Fruit fly (Drosophila melanogaster) whole organism, prepupa: ENCODE results near the gene f.

Experiments used
- Blimp-1 ChIP-seq: fragments of 200-800 bp; sonication (Bioruptor generic); optimal IDR thresholded peaks from 3 replicates; lab custom pipeline; 2017; ENCODE audit warnings: missing biosample characterization, missing genetic modification characterization, mild to moderate bottlenecking, moderate library complexity, missing genetic modification reagents
- CG10631 ChIP-seq: fragments of 200-800 bp; sonication (Bioruptor generic); optimal IDR thresholded peaks from 2 replicates; lab custom pipeline; 2016; ENCODE audit warnings: missing biosample characterization, missing genetic modification characterization
- CG10669 ChIP-seq: fragments of 200-800 bp; sonication (Bioruptor generic); optimal IDR thresholded peaks from 3 replicates; lab custom pipeline; 2018; ENCODE audit warnings: missing biosample characterization, mild to moderate bottlenecking, missing genetic modification characterization, moderate library complexity
- CG11902 ChIP-seq: fragments of 200-800 bp; sonication (Bioruptor generic); optimal IDR thresholded peaks from 3 replicates; lab custom pipeline; 2016; ENCODE audit warnings: missing biosample characterization, missing genetic modification characterization
- CG15336 ChIP-seq: fragments of 200-800 bp; sonication (Bioruptor generic); IDR thresholded peaks from 2 replicates; pipeline ENCODE4 v1.3.6; 2022; ENCODE audit warnings: missing biosample characterization, missing genetic modification characterization
- CG1621 ChIP-seq: fragments of 200-800 bp; sonication (Bioruptor generic); optimal IDR thresholded peaks from 3 replicates; lab custom pipeline; 2018; ENCODE audit warnings: missing biosample characterization, mild to moderate bottlenecking, missing genetic modification characterization
- CG3032 ChIP-seq: fragments of 200-800 bp; optimal IDR thresholded peaks from 2 replicates; lab custom pipeline; 2019; ENCODE audit warnings: missing biosample characterization, mild to moderate bottlenecking, missing genetic modification characterization, moderate library complexity
- CG32006 ChIP-seq: fragments of 200-800 bp; sonication (Bioruptor generic); optimal IDR thresholded peaks from 3 replicates; lab custom pipeline; 2017; ENCODE audit warnings: missing biosample characterization, mild to moderate bottlenecking, missing genetic modification characterization
- CG34406 ChIP-seq: fragments of 200-800 bp; sonication (Bioruptor generic); optimal IDR thresholded peaks from 3 replicates; lab custom pipeline; 2016; ENCODE audit warnings: missing biosample characterization, missing genetic modification characterization
- CG3919 ChIP-seq: fragments of 200-800 bp; sonication (Bioruptor generic); optimal IDR thresholded peaks from 3 replicates; lab custom pipeline; 2016; ENCODE audit warnings: missing biosample characterization, missing genetic modification characterization
- CG4318 ChIP-seq: fragments of 200-800 bp; sonication (Bioruptor generic); optimal IDR thresholded peaks from 3 replicates; lab custom pipeline; 2017; ENCODE audit warnings: missing biosample characterization, mild to moderate bottlenecking, missing genetic modification characterization
- CG6276 ChIP-seq: fragments of 200-800 bp; sonication (Bioruptor generic); optimal IDR thresholded peaks from 2 replicates; lab custom pipeline; 2017; ENCODE audit warnings: missing biosample characterization, mild to moderate bottlenecking, missing genetic modification characterization
- CG6792 ChIP-seq: fragments of 200-800 bp; sonication (Bioruptor generic); optimal IDR thresholded peaks from 3 replicates; lab custom pipeline; 2016; ENCODE audit warnings: missing biosample characterization, missing genetic modification characterization
- CG6854 ChIP-seq: fragments of 200-800 bp; sonication (Bioruptor generic); optimal IDR thresholded peaks from 2 replicates; lab custom pipeline; 2017; ENCODE audit warnings: missing biosample characterization, mild to moderate bottlenecking, missing genetic modification characterization
- CG7368 ChIP-seq: fragments of 200-800 bp; sonication (Bioruptor generic); optimal IDR thresholded peaks from 3 replicates; lab custom pipeline; 2016; ENCODE audit warnings: missing biosample characterization, missing genetic modification characterization
- CG8119 ChIP-seq: fragments of 200-800 bp; sonication (Bioruptor generic); IDR thresholded peaks from 3 replicates; pipeline ENCODE4 v1.3.6; 2022; ENCODE audit warnings: missing biosample characterization, missing genetic modification characterization
- CG8632 ChIP-seq: fragments of 200-800 bp; sonication (Bioruptor generic); optimal IDR thresholded peaks from 3 replicates; lab custom pipeline; 2016; ENCODE audit warnings: missing biosample characterization, missing genetic modification characterization
- CG9139 ChIP-seq: fragments of 200-800 bp; sonication (Bioruptor generic); optimal IDR thresholded peaks from 3 replicates; lab custom pipeline; 2017; ENCODE audit warnings: missing biosample characterization, mild to moderate bottlenecking, missing genetic modification characterization
- Eip75B ChIP-seq: fragments of 200-800 bp; sonication (Bioruptor generic); optimal IDR thresholded peaks from 3 replicates; lab custom pipeline; 2016; ENCODE audit warnings: missing biosample characterization, missing genetic modification characterization
- Eip78C ChIP-seq: fragments of 200-800 bp; sonication (Bioruptor generic); peaks from one replicate; lab custom pipeline; 2016; ENCODE audit warnings: missing biosample characterization, missing genetic modification characterization
- Gug ChIP-seq: fragments of 200-800 bp; sonication (Bioruptor generic); IDR thresholded peaks from 2 replicates; pipeline ENCODE4 v1.3.6; 2022; ENCODE audit warnings: missing biosample characterization, missing genetic modification characterization
- Hr38 ChIP-seq: sonication (Bioruptor generic); optimal IDR thresholded peaks from 2 replicates; lab custom pipeline; 2016; ENCODE audit warnings: missing biosample characterization, missing genetic modification characterization
- Hr39 ChIP-seq: fragments of 200-800 bp; sonication (Bioruptor generic); optimal IDR thresholded peaks from 2 replicates; lab custom pipeline; 2016; ENCODE audit warnings: missing biosample characterization, missing genetic modification characterization
- Hr4 ChIP-seq: fragments of 200-800 bp; sonication (Bioruptor generic); optimal IDR thresholded peaks from 3 replicates; lab custom pipeline; 2016; ENCODE audit warnings: missing biosample characterization, missing genetic modification characterization
- OdsH ChIP-seq: fragments of 200-800 bp; sonication (Bioruptor generic); optimal IDR thresholded peaks from 3 replicates; lab custom pipeline; 2016; ENCODE audit warnings: missing biosample characterization, missing genetic modification characterization
- Smox ChIP-seq: fragments of 200-800 bp; sonication (Bioruptor generic); optimal IDR thresholded peaks from 3 replicates; lab custom pipeline; 2016; ENCODE audit warnings: missing biosample characterization, missing genetic modification characterization
- Sox102F ChIP-seq: fragments of 200-800 bp; sonication (Bioruptor generic); optimal IDR thresholded peaks from 2 replicates; lab custom pipeline; 2016; ENCODE audit warnings: missing biosample characterization, mild to moderate bottlenecking, missing genetic modification characterization
- Sox14 ChIP-seq: fragments of 200-800 bp; sonication (Bioruptor generic); optimal IDR thresholded peaks from 3 replicates; lab custom pipeline; 2016; ENCODE audit warnings: missing biosample characterization, missing genetic modification characterization
- Sox15 ChIP-seq: fragments of 200-800 bp; sonication (Bioruptor generic); optimal IDR thresholded peaks from 3 replicates; lab custom pipeline; 2016; ENCODE audit warnings: missing biosample characterization, missing genetic modification characterization
- acj6 ChIP-seq: fragments of 200-800 bp; sonication (Bioruptor generic); optimal IDR thresholded peaks from 3 replicates; lab custom pipeline; 2016; ENCODE audit warnings: missing biosample characterization, missing genetic modification characterization
- cyc ChIP-seq: fragments of 200-800 bp; sonication (Bioruptor generic); optimal IDR thresholded peaks from 3 replicates; lab custom pipeline; 2016; ENCODE audit warnings: missing biosample characterization, missing genetic modification characterization
- dac ChIP-seq: fragments of 200-800 bp; sonication (Bioruptor generic); optimal IDR thresholded peaks from 2 replicates; lab custom pipeline; 2017; ENCODE audit warnings: missing biosample characterization, mild to moderate bottlenecking, missing genetic modification characterization
- dsx ChIP-seq: fragments of 200-800 bp; optimal IDR thresholded peaks from 3 replicates; lab custom pipeline; 2019; ENCODE audit warnings: missing biosample characterization, mild to moderate bottlenecking, missing genetic modification characterization, moderate library complexity; ENCODE audit not compliant: poor library complexity, severe bottlenecking
- eg ChIP-seq: fragments of 200-800 bp; sonication (Bioruptor generic); IDR thresholded peaks from 3 replicates; pipeline ENCODE4 v1.3.6; 2022; ENCODE audit warnings: missing biosample characterization, missing genetic modification characterization
- esn ChIP-seq: fragments of 200-800 bp; sonication (Bioruptor generic); optimal IDR thresholded peaks from 2 replicates; lab custom pipeline; 2016; ENCODE audit warnings: missing biosample characterization, mild to moderate bottlenecking, missing genetic modification characterization, moderate library complexity
- fd59A ChIP-seq: fragments of 200-800 bp; sonication (Bioruptor generic); optimal IDR thresholded peaks from 2 replicates; lab custom pipeline; 2017; ENCODE audit warnings: missing biosample characterization, mild to moderate bottlenecking, missing genetic modification characterization, missing genetic modification reagents
- fd85E ChIP-seq: fragments of 200-800 bp; sonication (Bioruptor generic); optimal IDR thresholded peaks from 3 replicates; lab custom pipeline; 2016; ENCODE audit warnings: missing biosample characterization, missing genetic modification characterization
- lz ChIP-seq: fragments of 200-800 bp; sonication (Bioruptor generic); optimal IDR thresholded peaks from 3 replicates; lab custom pipeline; 2016; ENCODE audit warnings: missing biosample characterization, missing genetic modification characterization
- pdm3 ChIP-seq: fragments of 200-800 bp; sonication (Bioruptor generic); optimal IDR thresholded peaks from 3 replicates; lab custom pipeline; 2016; ENCODE audit warnings: missing biosample characterization, missing genetic modification characterization
- salr ChIP-seq, 2 experiments: fragments of 200-800 bp; sonication (Bioruptor generic); optimal IDR thresholded peaks; 3 replicates each; lab custom pipeline; 2016 to 2018; ENCODE audit warnings: missing biosample characterization in 2 of 2, missing genetic modification characterization in 2 of 2, mild to moderate bottlenecking in 1 of 2
- spab ChIP-seq: fragments of 200-800 bp; sonication (Bioruptor generic); optimal IDR thresholded peaks from 2 replicates; lab custom pipeline; 2017; ENCODE audit warnings: missing biosample characterization, mild to moderate bottlenecking, missing genetic modification characterization, missing genetic modification reagents
- ss ChIP-seq, 2 experiments: fragments of 200-800 bp; sonication (Bioruptor generic); optimal IDR thresholded peaks; 2 replicates in 1 of 2; 3 replicates in 1 of 2; lab custom pipeline; 2017 to 2018; ENCODE audit warnings: mild to moderate bottlenecking in 2 of 2, missing biosample characterization in 2 of 2, missing genetic modification characterization in 2 of 2, moderate library complexity in 1 of 2
- svp ChIP-seq: fragments of 200-800 bp; sonication (Bioruptor generic); peaks from one replicate; lab custom pipeline; 2016; ENCODE audit warnings: missing biosample characterization, missing genetic modification characterization
- vri ChIP-seq: fragments of 200-800 bp; sonication (Bioruptor generic); optimal IDR thresholded peaks from 3 replicates; lab custom pipeline; 2016; ENCODE audit warnings: missing biosample characterization, mild to moderate bottlenecking, missing genetic modification characterization

f gene

DNA sequence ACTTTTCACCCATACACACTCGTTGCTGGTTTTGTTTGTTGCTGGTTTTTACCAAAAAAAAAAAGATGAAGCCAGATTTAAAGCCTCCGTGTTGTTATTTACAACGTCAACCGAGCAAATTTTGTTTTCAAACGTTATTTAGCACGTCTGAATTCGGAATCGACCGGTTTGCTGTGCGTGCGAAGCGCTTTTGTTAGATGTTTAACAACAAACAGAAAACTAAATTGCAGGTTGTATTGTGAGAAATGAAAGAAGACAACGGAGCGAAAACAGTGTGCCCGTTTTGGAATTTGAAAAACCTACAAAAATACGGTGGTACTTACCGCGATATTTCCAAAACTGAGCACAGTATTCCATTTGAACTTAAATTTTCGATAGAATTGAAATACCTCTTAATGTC, 69.0 kb downstream of the f start, which contains the start of gene Fim (continued):
- TF ChIP-seq Hr4 (GFP tag; lab: Kevin White, UChicago), result no peak
- no peak for TF ChIP-seq salr (GFP tag; optimal IDR thresholded peaks at IDR 0.05; lab: Kevin White, UChicago)
- TF ChIP-seq CG6276 (GFP tag; lab: Kevin White, UChicago), result no peak
- no peak for TF ChIP-seq Gug (GFP tag; lab: Robert Waterston, UW)
- no peak for TF ChIP-seq Eip75B (GFP tag; lab: Kevin White, UChicago)
- TF ChIP-seq CG15336 (GFP tag; lab: Robert Waterston, UW), result no peak
- TF ChIP-seq CG32006 (GFP tag; lab: Kevin White, UChicago), result no peak
- no peak for TF ChIP-seq CG8632 (GFP tag; lab: Kevin White, UChicago)
- no peak for TF ChIP-seq CG10669 (GFP tag; lab: Kevin White, UChicago)
- TF ChIP-seq OdsH (GFP tag; lab: Kevin White, UChicago), result no peak
- no peak for TF ChIP-seq dac (GFP tag; lab: Kevin White, UChicago)
- no peak for TF ChIP-seq lz (GFP tag; lab: Kevin White, UChicago)
- TF ChIP-seq CG1621, result no peak
- TF ChIP-seq Sox102F (GFP tag; lab: Kevin White, UChicago), result no peak
- peak; percentile 66 for TF ChIP-seq Eip78C
- TF ChIP-seq Sox14 (GFP tag; lab: Kevin White, UChicago), result no peak
- no peak for TF ChIP-seq Blimp-1

DNA sequence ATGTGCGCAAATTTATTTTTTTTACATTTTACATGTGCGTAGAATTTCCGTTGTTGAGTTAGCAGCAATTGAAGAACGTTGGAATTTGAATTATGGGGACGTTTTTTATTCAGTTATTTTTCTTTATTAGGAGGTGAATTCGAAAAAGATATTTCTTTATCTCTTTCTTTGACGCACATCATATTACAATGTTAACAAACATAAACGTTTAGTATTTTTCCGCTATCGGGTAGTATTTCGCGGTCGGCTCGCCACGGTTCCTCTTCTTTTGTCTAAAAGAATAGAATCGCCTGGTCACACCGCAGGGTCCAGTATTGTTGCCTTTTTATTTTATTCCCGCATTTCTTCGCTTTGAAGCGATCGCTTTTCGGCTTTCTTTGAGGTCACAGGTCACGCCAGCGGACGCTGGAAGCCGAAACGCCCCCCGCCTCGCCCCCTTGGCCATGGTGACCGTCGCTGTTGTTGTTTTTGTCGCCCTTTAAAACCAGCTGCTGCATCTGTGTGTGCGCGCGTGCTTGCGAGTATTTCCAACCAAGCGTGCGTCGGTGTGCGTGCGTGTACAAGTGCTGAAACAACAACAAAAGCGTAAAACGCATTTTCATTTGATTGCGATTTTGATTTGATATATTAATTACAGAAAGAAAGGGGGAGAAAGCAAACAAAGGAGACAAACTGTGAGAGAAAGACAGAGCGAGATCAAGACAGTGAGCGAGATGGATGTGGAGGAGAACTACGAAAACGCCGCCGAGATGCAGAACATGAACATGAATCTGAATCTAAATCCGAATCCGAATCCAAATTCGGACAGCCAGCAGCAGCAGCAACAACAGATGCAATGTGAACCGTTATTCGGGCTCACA, 69.7 kb downstream of the f start:
- TF ChIP-seq CG4318 (GFP tag; lab: Kevin White, UChicago), result no peak
- no peak for TF ChIP-seq CG8119 (GFP tag; lab: Robert Waterston, UW)
- TF ChIP-seq Sox14 (GFP tag; lab: Kevin White, UChicago), result peak; percentile 15
- TF ChIP-seq CG32006 (GFP tag; lab: Kevin White, UChicago), result no peak
- TF ChIP-seq Eip75B (GFP tag; lab: Kevin White, UChicago), result no peak
- TF ChIP-seq CG6792 (GFP tag; lab: Kevin White, UChicago), result no peak
- TF ChIP-seq OdsH (GFP tag; lab: Kevin White, UChicago), result no peak
- no peak for TF ChIP-seq salr (GFP tag; optimal IDR thresholded peaks at IDR 0.05; lab: Kevin White, UChicago)
- no peak for TF ChIP-seq CG9139
- no peak for TF ChIP-seq CG10669 (GFP tag; lab: Kevin White, UChicago)
- no peak for TF ChIP-seq pdm3 (GFP tag; lab: Kevin White, UChicago)
- no peak for TF ChIP-seq acj6 (GFP tag; lab: Kevin White, UChicago)
- no peak for TF ChIP-seq cyc
- TF ChIP-seq Hr38, result no peak
- TF ChIP-seq dsx (GFP tag; lab: Kevin White, UChicago), result peak; percentile 51
- TF ChIP-seq lz (GFP tag; lab: Kevin White, UChicago), result no peak
- no peak for TF ChIP-seq CG1621
- peak; percentile 98 for TF ChIP-seq svp (GFP tag; lab: Kevin White, UChicago)
- peak; percentile 43 for TF ChIP-seq CG6854 (GFP tag; lab: Kevin White, UChicago)
- TF ChIP-seq CG7368, result no peak
- TF ChIP-seq ss (GFP tag; optimal IDR thresholded peaks at IDR 0.05; lab: Kevin White, UChicago), result peak in 1 of 2 experiments; percentile 1
- TF ChIP-seq fd85E, result no peak
- TF ChIP-seq Eip78C, result peak; percentile 19
- no peak for TF ChIP-seq vri (GFP tag; lab: Kevin White, UChicago)
- no peak for TF ChIP-seq Sox15 (GFP tag; lab: Kevin White, UChicago)
- no peak for TF ChIP-seq CG15336 (GFP tag; lab: Robert Waterston, UW)
- no peak for TF ChIP-seq CG11902 (GFP tag; lab: Kevin White, UChicago)
- no peak for TF ChIP-seq CG10631 (GFP tag; lab: Kevin White, UChicago)
- no peak for TF ChIP-seq fd59A
- TF ChIP-seq Hr39 (GFP tag; lab: Kevin White, UChicago), result no peak
- TF ChIP-seq Smox (GFP tag; lab: Kevin White, UChicago), result no peak
- no peak for TF ChIP-seq esn (GFP tag; lab: Kevin White, UChicago)
- TF ChIP-seq spab (GFP tag; lab: Kevin White, UChicago), result no peak
- no peak for TF ChIP-seq CG3032 (tag; lab: Kevin White, UChicago)
- TF ChIP-seq CG3919 (GFP tag; lab: Kevin White, UChicago), result no peak
- no peak for TF ChIP-seq eg (GFP tag; lab: Robert Waterston, UW)
- TF ChIP-seq CG34406 (GFP tag; lab: Kevin White, UChicago), result no peak
